Worm (Caenorhabditis elegans): Measurements from ENCODE around the gene T25D1.3.

DNA sequence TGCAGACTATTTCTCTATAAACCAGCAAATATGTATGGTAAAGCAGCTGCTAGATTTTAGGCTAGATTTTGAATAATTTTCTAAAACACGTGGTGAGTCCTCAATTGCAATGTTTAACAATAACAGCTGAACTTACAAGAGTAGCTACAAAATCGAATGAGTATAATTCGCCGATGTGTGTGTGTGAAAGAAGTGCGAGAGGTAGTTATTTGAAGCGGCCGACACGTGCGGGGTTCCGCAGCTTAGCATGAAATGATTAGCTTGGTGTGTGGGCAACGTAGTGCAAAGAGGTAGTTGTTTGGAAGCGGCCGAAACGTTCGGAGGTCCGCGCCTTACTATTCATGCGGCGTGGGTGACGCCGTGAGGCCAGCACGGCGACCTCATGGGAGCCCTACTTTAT lies 36.6 kb upstream of the T25D1.3 start:
- TF ChIP-seq pha-4 (tag; optimal IDR thresholded peaks at IDR 0.05) = no peak
- no peak for TF ChIP-seq B0336.3 (GFP tag; IDR thresholded peaks at IDR 0.05)
- TF ChIP-seq attf-6 (GFP tag; IDR thresholded peaks at IDR 0.05) = no peak
- TF ChIP-seq F55B11.4 (tag; optimal IDR thresholded peaks at IDR 0.05; ENCODE audit: borderline replicate concordance, insufficient read depth) = no peak
- TF ChIP-seq ztf-3 (GFP tag; optimal IDR thresholded peaks at IDR 0.05) = no peak
- no peak for TF ChIP-seq hmg-20 (GFP tag; IDR thresholded peaks at IDR 0.05)
- no peak for TF ChIP-seq Y53F4B.3 (GFP tag; IDR thresholded peaks at IDR 0.05)
- TF ChIP-seq hlh-12 (tag; optimal IDR thresholded peaks at IDR 0.05) = no peak
- TF ChIP-seq ceh-58 (GFP tag; IDR thresholded peaks at IDR 0.05) = no peak
- TF ChIP-seq athp-1 (tag; optimal IDR thresholded peaks at IDR 0.05) = no peak
- TF ChIP-seq B0019.2 (GFP tag; conservative IDR thresholded peaks at IDR 0.05) = no peak
- TF ChIP-seq nfya-2 (GFP tag; IDR thresholded peaks at IDR 0.05) = no peak
- TF ChIP-seq dox-1 (GFP tag; IDR thresholded peaks at IDR 0.05) = no peak
- 0 out of 2 replicates have a peak, but pooled peaks have one; percentile 43 for TF ChIP-seq F37B4.10 (GFP tag; IDR thresholded peaks at IDR 0.05)
